ENCODE assay signal across 1 fruit fly cellular context in genomic region chr3L:633272-634254, dm6.
A peak's percentile ranks its signal among the peaks of the same experiment; 100 is the strongest.
TF ChIP-seq lines count a peak whose summit lies in the region.

No protein-coding gene starts in this region.

TF ChIP-seq in whole organism, embryonic, 481 proteins besides CTCF, POLR2A, EP300 and RAD21 (continued from another document and continues in another):
- TF ChIP-seq Hr3 (GFP tag; optimal IDR thresholded peaks at IDR 0.05; lab: Kevin White, UChicago) (peak; percentile 83), unpg (GFP tag; optimal IDR thresholded peaks at IDR 0.05; lab: Kevin White, UChicago) (peak; percentile 88), CG13296 (GFP tag; optimal IDR thresholded peaks at IDR 0.05; lab: Kevin White, UChicago) (no peak), Nf-YB (GFP tag; optimal IDR thresholded peaks at IDR 0.05; lab: Kevin White, UChicago) (peak; percentile 55), Ravus (GFP tag; IDR thresholded peaks at IDR 0.05; lab: Robert Waterston, UW) (peak; percentile 21; the same call in 1 of the 2 replicates), chm (GFP tag; IDR thresholded peaks at IDR 0.05; lab: Robert Waterston, UW) (peak; percentile 51), aop (GFP tag; IDR thresholded peaks at IDR 0.05; lab: Robert Waterston, UW) (peak; percentile 45), wdn (GFP tag; IDR thresholded peaks at IDR 0.05; lab: Robert Waterston, UW) (0 out of 2 replicates have a peak, but pooled peaks have one; percentile 5), sima (GFP tag; optimal IDR thresholded peaks at IDR 0.05; lab: Kevin White, UChicago) (peak; percentile 13), h (optimal IDR thresholded peaks at IDR 0.05; lab: Kevin White, UChicago) (no peak), Rx (GFP tag; IDR thresholded peaks at IDR 0.05; lab: Robert Waterston, UW) (peak; percentile 81), CG6813 (GFP tag; optimal IDR thresholded peaks at IDR 0.05; lab: Kevin White, UChicago) (peak; percentile 60), Elba2 (GFP tag; optimal IDR thresholded peaks at IDR 0.05; lab: Kevin White, UChicago) (no peak), odd (GFP tag; optimal IDR thresholded peaks at IDR 0.05; lab: Kevin White, UChicago) (peak; percentile 73), CG11723 (GFP tag; optimal IDR thresholded peaks at IDR 0.05; lab: Kevin White, UChicago) (peak; percentile 77), D19A (tag; optimal IDR thresholded peaks at IDR 0.05; lab: Kevin White, UChicago) (peak; percentile 86), insv (GFP tag; optimal IDR thresholded peaks at IDR 0.05; lab: Kevin White, UChicago) (peak in 1 of 2 experiments; percentile 15), trem (tag; optimal IDR thresholded peaks at IDR 0.05; lab: Kevin White, UChicago) (peak; percentile 77), Hr51 (GFP tag; optimal IDR thresholded peaks at IDR 0.05; lab: Kevin White, UChicago) (peak; percentile 57 to 83), NK7.1 (GFP tag; optimal IDR thresholded peaks at IDR 0.05; lab: Kevin White, UChicago) (peak; percentile 75), CG2199 (GFP tag; IDR thresholded peaks at IDR 0.05; lab: Robert Waterston, UW) (peak; percentile 92; the same call in 1 of the 3 replicates), CG2875 (GFP tag; optimal IDR thresholded peaks at IDR 0.05; lab: Kevin White, UChicago) (peak; percentile 91), Meics (GFP tag; optimal IDR thresholded peaks at IDR 0.05; lab: Kevin White, UChicago) (peak; percentile 47), CG8290 (GFP tag; optimal IDR thresholded peaks at IDR 0.05; lab: Kevin White, UChicago) (peak; percentile 50), CG8290 (tag; optimal IDR thresholded peaks at IDR 0.05; lab: Kevin White, UChicago) (peak; percentile 29 to 50), p53 (GFP tag; optimal IDR thresholded peaks at IDR 0.05; lab: Kevin White, UChicago) (peak; percentile 70), tgo (GFP tag; IDR thresholded peaks at IDR 0.05; lab: Robert Waterston, UW) (peak; percentile 68), cad (GFP tag; optimal IDR thresholded peaks at IDR 0.05; lab: Kevin White, UChicago) (no peak), CG3838 (GFP tag; optimal IDR thresholded peaks at IDR 0.05; lab: Kevin White, UChicago) (peak; percentile 32), stc (GFP tag; IDR thresholded peaks at IDR 0.05; lab: Robert Waterston, UW) (peak; percentile 86), CG7745 (tag; optimal IDR thresholded peaks at IDR 0.05; lab: Kevin White, UChicago) (peak; percentile 29), al (GFP tag; IDR thresholded peaks at IDR 0.05; lab: Robert Waterston, UW) (no peak), CG14441 (GFP tag; IDR thresholded peaks at IDR 0.05; lab: Robert Waterston, UW) (peak; percentile 73), CG17568 (GFP tag; optimal IDR thresholded peaks at IDR 0.05; lab: Kevin White, UChicago) (peak; percentile 50), CG11560 (tag; IDR thresholded peaks at IDR 0.05; lab: Robert Waterston, UW) (peak; percentile 49; the same call in 1 of the 3 replicates), CG43689 (GFP tag; IDR thresholded peaks at IDR 0.05; lab: Robert Waterston, UW) (no peak; the same call in 1 of the 2 replicates), kni (GFP tag; optimal IDR thresholded peaks at IDR 0.05; lab: Kevin White, UChicago) (peak; percentile 72), CG2129 (GFP tag; IDR thresholded peaks at IDR 0.05; lab: Robert Waterston, UW; ENCODE audit: partially characterized antibody) (no peak), onecut (GFP tag; IDR thresholded peaks at IDR 0.05; lab: Robert Waterston, UW) (peak; percentile 76), CG14710 (tag; optimal IDR thresholded peaks at IDR 0.05; lab: Kevin White, UChicago) (peak; percentile 86), twi (tag; optimal IDR thresholded peaks at IDR 0.05; lab: Kevin White, UChicago) (peak; percentile 70), grn (GFP tag; optimal IDR thresholded peaks at IDR 0.05; lab: Kevin White, UChicago) (peak; percentile 92), sens-2 (GFP tag; IDR thresholded peaks at IDR 0.05; lab: Robert Waterston, UW) (peak; percentile 83), CG12236 (GFP tag; optimal IDR thresholded peaks at IDR 0.05; lab: Kevin White, UChicago) (peak; percentile 82), CG3407 (GFP tag; optimal IDR thresholded peaks at IDR 0.05; lab: Kevin White, UChicago) (peak; percentile 91), Ets65A (GFP tag; lab: Kevin White, UChicago) (peak; percentile 99), ken (GFP tag; IDR thresholded peaks at IDR 0.05; lab: Robert Waterston, UW) (peak; percentile 94), sim (GFP tag; IDR thresholded peaks at IDR 0.05; lab: Robert Waterston, UW) (peak; percentile 78), sisA (GFP tag; IDR thresholded peaks at IDR 0.05; lab: Robert Waterston, UW) (peak; percentile 89), trh (GFP tag; optimal IDR thresholded peaks at IDR 0.05; lab: Kevin White, UChicago) (peak; percentile 65), CG6175 (GFP tag; IDR thresholded peaks at IDR 0.05; lab: Robert Waterston, UW) (no peak), Myb (GFP tag; optimal IDR thresholded peaks at IDR 0.05; lab: Kevin White, UChicago) (peak; percentile 59), bab2 (GFP tag; optimal IDR thresholded peaks at IDR 0.05; lab: Kevin White, UChicago) (peak; percentile 89), Hey (tag; optimal IDR thresholded peaks at IDR 0.05; lab: Kevin White, UChicago) (no peak), Pdp1 (GFP tag; optimal IDR thresholded peaks at IDR 0.05; lab: Kevin White, UChicago) (peak; percentile 73 to 76), Dad (GFP tag; optimal IDR thresholded peaks at IDR 0.05; lab: Kevin White, UChicago) (peak; percentile 63), dimm (GFP tag; IDR thresholded peaks at IDR 0.05; lab: Robert Waterston, UW) (peak; percentile 77), btn (GFP tag; optimal IDR thresholded peaks at IDR 0.05; lab: Kevin White, UChicago) (peak; percentile 81), NfI (GFP tag; optimal IDR thresholded peaks at IDR 0.05; lab: Kevin White, UChicago) (peak; percentile 76), D (optimal IDR thresholded peaks at IDR 0.05; lab: Kevin White, UChicago) (no peak), D (GFP tag; optimal IDR thresholded peaks at IDR 0.05; lab: Kevin White, UChicago) (peak; percentile 94), Abd-B (GFP tag; optimal IDR thresholded peaks at IDR 0.05; lab: Kevin White, UChicago) (peak; percentile 86), CG10979 (tag; optimal IDR thresholded peaks at IDR 0.05; lab: Kevin White, UChicago) (peak; percentile 93), Asciz (GFP tag; optimal IDR thresholded peaks at IDR 0.05; lab: Kevin White, UChicago) (peak; percentile 83), CG10321 (GFP tag; IDR thresholded peaks at IDR 0.05; lab: Robert Waterston, UW) (0 out of 2 replicates have a peak, but pooled peaks have one; percentile 43), CG13123 (GFP tag; optimal IDR thresholded peaks at IDR 0.05; lab: Kevin White, UChicago) (peak; percentile 59), CG6854 (GFP tag; optimal IDR thresholded peaks at IDR 0.05; lab: Kevin White, UChicago) (no peak), CG3065 (GFP tag; optimal IDR thresholded peaks at IDR 0.05; lab: Kevin White, UChicago) (peak; percentile 73), jigr1 (GFP tag; IDR thresholded peaks at IDR 0.05; lab: Robert Waterston, UW) (peak; percentile 74), CG7786 (GFP tag; optimal IDR thresholded peaks at IDR 0.05; lab: Kevin White, UChicago) (peak; percentile 85), Neu2 (GFP tag; optimal IDR thresholded peaks at IDR 0.05; lab: Kevin White, UChicago; ENCODE audit: borderline replicate concordance) (no peak), Blimp-1 (GFP tag; optimal IDR thresholded peaks at IDR 0.05; lab: Kevin White, UChicago) (peak; percentile 91), CG18619 (GFP tag; optimal IDR thresholded peaks at IDR 0.05; lab: Kevin White, UChicago) (peak; percentile 77), CG13287 (GFP tag; IDR thresholded peaks at IDR 0.05; lab: Robert Waterston, UW; ENCODE audit: partially characterized antibody) (no peak), bbx (GFP tag; IDR thresholded peaks at IDR 0.05; lab: Robert Waterston, UW; ENCODE audit: partially characterized antibody) (no peak), CG4617 (GFP tag; optimal IDR thresholded peaks at IDR 0.05; lab: Kevin White, UChicago; ENCODE audit: borderline replicate concordance) (peak; percentile 71), tin (GFP tag; optimal IDR thresholded peaks at IDR 0.05; lab: Kevin White, UChicago) (peak; percentile 77), nerfin-1 (tag; optimal IDR thresholded peaks at IDR 0.05; lab: Kevin White, UChicago) (peak; percentile 81), HLH4C (GFP tag; IDR thresholded peaks at IDR 0.05; lab: Robert Waterston, UW; ENCODE audit: partially characterized antibody) (no peak), vnd (GFP tag; IDR thresholded peaks at IDR 0.05; lab: Robert Waterston, UW; ENCODE audit: partially characterized antibody) (no peak), pros (GFP tag; optimal IDR thresholded peaks at IDR 0.05; lab: Kevin White, UChicago) (peak; percentile 35), amos (GFP tag; IDR thresholded peaks at IDR 0.05; lab: Robert Waterston, UW; ENCODE audit: partially characterized antibody) (no peak), cwo (GFP tag; optimal IDR thresholded peaks at IDR 0.05; lab: Kevin White, UChicago) (no peak), Jarid2 (GFP tag; optimal IDR thresholded peaks at IDR 0.05; lab: Kevin White, UChicago) (peak; percentile 29), ind (GFP tag; optimal IDR thresholded peaks at IDR 0.05; lab: Kevin White, UChicago) (peak; percentile 84), pan (optimal IDR thresholded peaks at IDR 0.05; lab: Kevin White, UChicago) (no peak), pan (GFP tag; optimal IDR thresholded peaks at IDR 0.05 in 1 of 2, IDR thresholded peaks at IDR 0.05 in 1 of 2) (peak in 1 of 2 experiments; percentile 86), NC2α (GFP tag; optimal IDR thresholded peaks at IDR 0.05; lab: Kevin White, UChicago) (peak; percentile 85), CG16779 (GFP tag; IDR thresholded peaks at IDR 0.05; lab: Robert Waterston, UW) (no peak), ham (GFP tag; IDR thresholded peaks at IDR 0.05; lab: Robert Waterston, UW) (no peak), Taf1 (GFP tag; IDR thresholded peaks at IDR 0.05; lab: Robert Waterston, UW) (0 out of 2 replicates have a peak, but pooled peaks have one; percentile 24), Poxn (GFP tag; IDR thresholded peaks at IDR 0.05; lab: Robert Waterston, UW) (no peak), jing (GFP tag; optimal IDR thresholded peaks at IDR 0.05; lab: Kevin White, UChicago) (peak; percentile 86), CG1832 (GFP tag; optimal IDR thresholded peaks at IDR 0.05; lab: Kevin White, UChicago) (no peak), CG9817 (tag; optimal IDR thresholded peaks at IDR 0.05; lab: Kevin White, UChicago) (peak; percentile 68), sna (GFP tag; IDR thresholded peaks at IDR 0.05; lab: Robert Waterston, UW; ENCODE audit: partially characterized antibody) (no peak), ERR (GFP tag; optimal IDR thresholded peaks at IDR 0.05; lab: Kevin White, UChicago) (peak; percentile 12), Lhr (GFP tag; optimal IDR thresholded peaks at IDR 0.05; lab: Kevin White, UChicago) (peak; percentile 82), pum (GFP tag; optimal IDR thresholded peaks at IDR 0.05; lab: Kevin White, UChicago) (peak; percentile 91), CG31224 (GFP tag; IDR thresholded peaks at IDR 0.05; lab: Robert Waterston, UW) (no peak), CG11398 (GFP tag; optimal IDR thresholded peaks at IDR 0.05; lab: Kevin White, UChicago) (peak; percentile 78), PHDP (tag; optimal IDR thresholded peaks at IDR 0.05; lab: Kevin White, UChicago) (peak; percentile 86), CG6765 (GFP tag; optimal IDR thresholded peaks at IDR 0.05; lab: Kevin White, UChicago) (peak; percentile 11), cas (GFP tag; IDR thresholded peaks at IDR 0.05; lab: Robert Waterston, UW) (no peak), eyg (GFP tag; optimal IDR thresholded peaks at IDR 0.05; lab: Kevin White, UChicago) (peak; percentile 67), nmo (GFP tag; optimal IDR thresholded peaks at IDR 0.05; lab: Kevin White, UChicago) (peak; percentile 95), CG34224 (GFP tag; IDR thresholded peaks at IDR 0.05; lab: Robert Waterston, UW; ENCODE audit: partially characterized antibody) (no peak), Sry-δ (GFP tag; optimal IDR thresholded peaks at IDR 0.05; lab: Kevin White, UChicago) (peak; percentile 49), CG7839 (tag; optimal IDR thresholded peaks at IDR 0.05; lab: Kevin White, UChicago) (peak; percentile 84), scrt (GFP tag; optimal IDR thresholded peaks at IDR 0.05; lab: Kevin White, UChicago) (peak; percentile 67), CG8359 (GFP tag; optimal IDR thresholded peaks at IDR 0.05; lab: Kevin White, UChicago; ENCODE audit: borderline replicate concordance) (peak; percentile 78), Sox100B (GFP tag; optimal IDR thresholded peaks at IDR 0.05; lab: Kevin White, UChicago) (peak; percentile 82), tup (GFP tag; optimal IDR thresholded peaks at IDR 0.05; lab: Kevin White, UChicago) (peak; percentile 24), Nf-YA (GFP tag; IDR thresholded peaks at IDR 0.05; lab: Robert Waterston, UW) (peak; percentile 47), pita (GFP tag; optimal IDR thresholded peaks at IDR 0.05; lab: Kevin White, UChicago) (no peak), CG16863 (GFP tag; optimal IDR thresholded peaks at IDR 0.05; lab: Kevin White, UChicago) (peak; percentile 86), Atf-2 (GFP tag; optimal IDR thresholded peaks at IDR 0.05; lab: Kevin White, UChicago) (peak; percentile 90), CG9727 (GFP tag; optimal IDR thresholded peaks at IDR 0.05; lab: Kevin White, UChicago) (peak; percentile 84), CG8281 (tag; optimal IDR thresholded peaks at IDR 0.05; lab: Kevin White, UChicago) (peak; percentile 60), ara (GFP tag; IDR thresholded peaks at IDR 0.05; lab: Robert Waterston, UW) (peak; percentile 94), gcm2 (GFP tag; optimal IDR thresholded peaks at IDR 0.05; lab: Kevin White, UChicago) (peak; percentile 73), dysf (GFP tag; IDR thresholded peaks at IDR 0.05; lab: Robert Waterston, UW) (peak; percentile 78; the same call in 2 of the 3 replicates), CG5180 (GFP tag; optimal IDR thresholded peaks at IDR 0.05; lab: Kevin White, UChicago) (peak; percentile 58), NFAT (GFP tag; IDR thresholded peaks at IDR 0.05; lab: Robert Waterston, UW) (0 out of 2 replicates have a peak, but pooled peaks have one; percentile 24), CG7372 (GFP tag; IDR thresholded peaks at IDR 0.05; lab: Robert Waterston, UW) (peak; percentile 64), CG2116 (GFP tag; optimal IDR thresholded peaks at IDR 0.05; lab: Kevin White, UChicago) (peak; percentile 29), CG1603 (tag; optimal IDR thresholded peaks at IDR 0.05; lab: Kevin White, UChicago) (peak; percentile 92), chinmo (GFP tag; IDR thresholded peaks at IDR 0.05; lab: Robert Waterston, UW; ENCODE audit: partially characterized antibody) (peak; percentile 74; the same call in 2 of the 4 replicates), Sin3A (optimal IDR thresholded peaks at IDR 0.05; lab: Kevin White, UChicago) (no peak)
